Worm (Caenorhabditis elegans): ENCODE data around the gene dis-3.

DNA sequence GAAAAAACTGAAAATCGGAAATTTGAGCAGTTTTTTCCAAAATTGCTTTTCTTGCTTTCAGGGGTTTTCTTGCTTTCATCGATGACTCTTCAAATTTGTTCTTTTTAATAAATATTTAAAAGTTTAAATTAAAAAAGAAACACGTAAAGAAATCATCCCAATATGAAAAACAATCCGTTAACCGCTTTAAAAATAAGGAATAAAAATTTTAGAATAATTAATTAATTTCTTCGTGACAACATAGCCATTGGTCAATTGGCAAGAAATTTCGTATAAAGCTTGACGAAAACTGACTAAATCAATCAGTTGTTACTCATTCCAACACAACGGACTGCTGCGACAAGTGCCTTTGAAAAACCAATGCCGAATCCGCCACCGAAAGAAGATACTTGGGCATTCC lies 15.6 kb downstream of the dis-3 start, which contains the start of gene nsph-3.2:
- TF ChIP-seq snpc-4 (tag; optimal IDR thresholded peaks at IDR 0.05) (no peak), mep-1 (tag; optimal IDR thresholded peaks at IDR 0.05) (no peak), pha-4 (tag; optimal IDR thresholded peaks at IDR 0.05) (no peak), blmp-1 (tag; optimal IDR thresholded peaks at IDR 0.05) (no peak), ztf-11 (tag; optimal IDR thresholded peaks at IDR 0.05) (no peak), unc-39 (tag; optimal IDR thresholded peaks at IDR 0.05) (no peak), nhr-237 (tag; optimal IDR thresholded peaks at IDR 0.05) (no peak), mls-2 (tag; optimal IDR thresholded peaks at IDR 0.05) (no peak), nhr-76 (tag; optimal IDR thresholded peaks at IDR 0.05) (no peak), nhr-2 (tag; optimal IDR thresholded peaks at IDR 0.05) (no peak), elt-1 (tag; optimal IDR thresholded peaks at IDR 0.05; ENCODE audit: borderline replicate concordance, insufficient read depth) (no peak), mab-5 (tag; optimal IDR thresholded peaks at IDR 0.05) (no peak), unc-62 (GFP tag; optimal IDR thresholded peaks at IDR 0.05) (no peak), ces-1 (GFP tag; optimal IDR thresholded peaks at IDR 0.05) (no peak)

Measured in whole organism, mixed stage, embryonic.